Worm (Caenorhabditis elegans) whole organism, L3 larva: ENCODE results near the gene pcp-1.

ENCODE experiments used
- ceh-82 ChIP-seq: fragments of 150-350 bp; optimal IDR thresholded peaks from 2 replicates; lab custom pipeline; 2014; ENCODE audit warnings: missing biosample characterization, missing genetic modification characterization
- egl-27 ChIP-seq: sonication (generic microtip); optimal IDR thresholded peaks from 4 replicates; lab custom pipeline; 2017; ENCODE audit warnings: missing biosample characterization, missing genetic modification reagents, missing genetic modification characterization
- fos-1 ChIP-seq: fragments of 150-350 bp; optimal IDR thresholded peaks from 2 replicates; lab custom pipeline; 2014; ENCODE audit warnings: missing biosample characterization, missing genetic modification characterization
- nhr-25 ChIP-seq: sonication (generic microtip); optimal IDR thresholded peaks from 2 replicates; lab custom pipeline; 2017; ENCODE audit warnings: missing biosample characterization, missing genetic modification characterization
- nhr-28 ChIP-seq: fragments of 150-350 bp; optimal IDR thresholded peaks from 2 replicates; lab custom pipeline; 2014; ENCODE audit warnings: missing biosample characterization, missing genetic modification characterization
- nhr-76 ChIP-seq: fragments of 150-350 bp; sonication (generic microtip); optimal IDR thresholded peaks from 5 replicates; lab custom pipeline; 2014; ENCODE audit warnings: missing biosample characterization, missing genetic modification characterization
- pqm-1 ChIP-seq: fragments of 150-350 bp; optimal IDR thresholded peaks from 2 replicates; lab custom pipeline; 2017; ENCODE audit warnings: missing biosample characterization, missing genetic modification characterization, inconsistent platforms
- sea-2 ChIP-seq: fragments of 150-350 bp; sonication (generic microtip); optimal IDR thresholded peaks from 4 replicates; lab custom pipeline; 2014; ENCODE audit warnings: missing biosample characterization, missing genetic modification reagents, missing genetic modification characterization
- snpc-4 ChIP-seq: fragments of 150-350 bp; optimal IDR thresholded peaks from 2 replicates; lab custom pipeline; 2014; ENCODE audit warnings: missing biosample characterization, missing genetic modification characterization
- tbx-2 ChIP-seq: sonication (generic microtip); optimal IDR thresholded peaks from 2 replicates; lab custom pipeline; 2016; ENCODE audit warnings: mild to moderate bottlenecking, missing genetic modification characterization, missing compliant biosample characterization
- unc-39 ChIP-seq: sonication (generic microtip); optimal IDR thresholded peaks from 4 replicates; lab custom pipeline; 2017; ENCODE audit warnings: missing biosample characterization, missing genetic modification characterization

DNA sequence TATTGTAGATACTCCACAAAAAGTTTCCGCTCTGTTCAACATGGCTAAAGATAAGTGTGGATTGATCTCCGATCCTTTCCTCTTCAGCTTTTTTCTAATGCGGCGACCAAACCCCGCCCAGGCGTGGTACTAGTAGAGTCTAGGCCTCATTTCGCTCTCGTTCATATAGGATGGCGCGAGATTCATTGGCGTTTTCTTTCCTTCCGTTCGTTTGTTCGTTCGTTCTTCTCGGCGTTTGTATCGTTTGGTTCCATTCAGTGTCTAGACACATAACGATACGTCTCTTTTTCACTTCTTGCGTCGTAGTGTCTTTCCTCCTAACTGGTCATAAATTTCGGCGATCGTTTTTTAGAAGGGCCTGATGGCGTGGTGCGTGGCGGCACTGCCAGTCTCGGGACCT is 29.6 kb upstream of the pcp-1 start:
- TF ChIP-seq fos-1 (tag; lab: Kevin White, UChicago) = no peak
- TF ChIP-seq snpc-4 (tag; lab: Kevin White, UChicago) = no peak
- no peak for TF ChIP-seq nhr-28 (tag; lab: Kevin White, UChicago)
- TF ChIP-seq sea-2 = no peak
- TF ChIP-seq nhr-25 (tag; lab: Kevin White, UChicago) = no peak
- TF ChIP-seq tbx-2 (tag; lab: Kevin White, UChicago) = no peak
- TF ChIP-seq ceh-82 = no peak
- TF ChIP-seq pqm-1 (tag; lab: Kevin White, UChicago) = no peak
- no peak for TF ChIP-seq unc-39 (tag; lab: Kevin White, UChicago)
- TF ChIP-seq nhr-76 (tag; lab: Kevin White, UChicago) = no peak
- TF ChIP-seq egl-27 (tag; lab: Kevin White, UChicago) = no peak
